Worm (Caenorhabditis elegans): ENCODE results near the gene C11E4.8.

Gene C11E4.8

ce11 chrX:9634925-9635324 is 14.7 kb downstream of the C11E4.8 start, which contains the start of gene F34H10.3:
Gene F34H10.3 (minus strand): TSS chrX:9635025.
- TF ChIP-seq tbx-37 (GFP tag; conservative IDR thresholded peaks at IDR 0.05), result no peak
- no peak for TF ChIP-seq tbx-11 (GFP tag; IDR thresholded peaks at IDR 0.05)
- TF ChIP-seq F13C5.2 (tag; optimal IDR thresholded peaks at IDR 0.05), result no peak
- TF ChIP-seq flt-1 (GFP tag; IDR thresholded peaks at IDR 0.05), result no peak
- no peak for TF ChIP-seq aly-1 (tag; optimal IDR thresholded peaks at IDR 0.05)
- no peak for TF ChIP-seq tra-4 (tag; optimal IDR thresholded peaks at IDR 0.05)
- TF ChIP-seq ceh-36 (tag; optimal IDR thresholded peaks at IDR 0.05), result no peak
- TF ChIP-seq scrt-1 (GFP tag; IDR thresholded peaks at IDR 0.05), result no peak
- TF ChIP-seq hnd-1 (tag; optimal IDR thresholded peaks at IDR 0.05), result no peak
- TF ChIP-seq hmg-4 (GFP tag; optimal IDR thresholded peaks at IDR 0.05), result no peak
- TF ChIP-seq hmbx-1 (tag; optimal IDR thresholded peaks at IDR 0.05), result no peak

ce11 chrX:9635376-9635775 is 15.1 kb downstream of the C11E4.8 start, which contains the start of gene F34H10.5:
Gene F34H10.5 (plus strand): TSS chrX:9635676.
- TF ChIP-seq ceh-36 (tag; optimal IDR thresholded peaks at IDR 0.05) (no peak), hmg-4 (GFP tag; optimal IDR thresholded peaks at IDR 0.05) (no peak), B0310.2 (tag; optimal IDR thresholded peaks at IDR 0.05) (no peak), flt-1 (GFP tag; IDR thresholded peaks at IDR 0.05) (no peak)

- TF ChIP-seq tbx-11 (GFP tag; IDR thresholded peaks at IDR 0.05) (no peak), scrt-1 (GFP tag; IDR thresholded peaks at IDR 0.05) (0 out of 2 replicates have a peak, but pooled peaks have one; percentile 35), hmg-4 (GFP tag; optimal IDR thresholded peaks at IDR 0.05) (peak; percentile 70), B0310.2 (tag; optimal IDR thresholded peaks at IDR 0.05) (no peak), hmbx-1 (tag; optimal IDR thresholded peaks at IDR 0.05) (no peak)
Measured at ce11 chrX:9637137-9637536, 16.9 kb downstream of the C11E4.8 start.

ce11 chrX:9637700-9638099 is 17.5 kb downstream of the C11E4.8 start:
- TF ChIP-seq tra-4 (tag; optimal IDR thresholded peaks at IDR 0.05) (peak; percentile 51), B0310.2 (tag; optimal IDR thresholded peaks at IDR 0.05) (peak; percentile 88), pes-1 (GFP tag; IDR thresholded peaks at IDR 0.05) (peak; percentile 96), F13C5.2 (tag; optimal IDR thresholded peaks at IDR 0.05) (peak; percentile 82), ceh-36 (tag; optimal IDR thresholded peaks at IDR 0.05) (peak; percentile 89), aly-1 (tag; optimal IDR thresholded peaks at IDR 0.05) (peak; percentile 50), hmg-4 (GFP tag; optimal IDR thresholded peaks at IDR 0.05) (peak; percentile 90), hmbx-1 (tag; optimal IDR thresholded peaks at IDR 0.05) (peak; percentile 73), flt-1 (GFP tag; IDR thresholded peaks at IDR 0.05) (peak; percentile 92), hnd-1 (tag; optimal IDR thresholded peaks at IDR 0.05) (peak; percentile 83), sea-1 (GFP tag; conservative IDR thresholded peaks at IDR 0.05) (peak; percentile 96), ceh-13 (GFP tag; optimal IDR thresholded peaks at IDR 0.05) (peak; percentile 83), tbx-37 (GFP tag; conservative IDR thresholded peaks at IDR 0.05) (peak; percentile 92), ama-1 (optimal IDR thresholded peaks at IDR 0.05) (no peak), tbx-11 (GFP tag; IDR thresholded peaks at IDR 0.05) (peak; percentile 90), scrt-1 (GFP tag; IDR thresholded peaks at IDR 0.05) (peak; percentile 91), ets-7 (tag; optimal IDR thresholded peaks at IDR 0.05) (peak; percentile 56)

- TF ChIP-seq pes-1 (GFP tag; IDR thresholded peaks at IDR 0.05), result no peak
- TF ChIP-seq B0310.2 (tag; optimal IDR thresholded peaks at IDR 0.05), result no peak
- TF ChIP-seq tra-4 (tag; optimal IDR thresholded peaks at IDR 0.05), result no peak
- no peak for TF ChIP-seq hnd-1 (tag; optimal IDR thresholded peaks at IDR 0.05)
- no peak for TF ChIP-seq ama-1 (optimal IDR thresholded peaks at IDR 0.05)
- TF ChIP-seq aly-1 (tag; optimal IDR thresholded peaks at IDR 0.05), result no peak
- TF ChIP-seq F13C5.2 (tag; optimal IDR thresholded peaks at IDR 0.05), result no peak
- TF ChIP-seq hmg-4 (GFP tag; optimal IDR thresholded peaks at IDR 0.05), result no peak
- no peak for TF ChIP-seq ceh-36 (tag; optimal IDR thresholded peaks at IDR 0.05)
- no peak for TF ChIP-seq tbx-11 (GFP tag; IDR thresholded peaks at IDR 0.05)
- TF ChIP-seq flt-1 (GFP tag; IDR thresholded peaks at IDR 0.05), result no peak
- TF ChIP-seq sea-1 (GFP tag; conservative IDR thresholded peaks at IDR 0.05), result no peak
- TF ChIP-seq ets-7 (tag; optimal IDR thresholded peaks at IDR 0.05), result no peak
- no peak for TF ChIP-seq ceh-13 (GFP tag; optimal IDR thresholded peaks at IDR 0.05)
- TF ChIP-seq tbx-37 (GFP tag; conservative IDR thresholded peaks at IDR 0.05), result no peak
- TF ChIP-seq scrt-1 (GFP tag; IDR thresholded peaks at IDR 0.05), result no peak
- no peak for TF ChIP-seq hmbx-1 (tag; optimal IDR thresholded peaks at IDR 0.05)
Measured at ce11 chrX:9638825-9639474, 18.7 kb downstream of the C11E4.8 start.

ce11 chrX:9640902-9641301 is 20.7 kb downstream of the C11E4.8 start:
- no peak for TF ChIP-seq ets-7 (tag; optimal IDR thresholded peaks at IDR 0.05)
- no peak for TF ChIP-seq scrt-1 (GFP tag; IDR thresholded peaks at IDR 0.05)
- no peak for TF ChIP-seq flt-1 (GFP tag; IDR thresholded peaks at IDR 0.05)
- TF ChIP-seq aly-1 (tag; optimal IDR thresholded peaks at IDR 0.05), result no peak
- no peak for TF ChIP-seq hnd-1 (tag; optimal IDR thresholded peaks at IDR 0.05)
- TF ChIP-seq ama-1 (optimal IDR thresholded peaks at IDR 0.05), result no peak
- TF ChIP-seq tbx-11 (GFP tag; IDR thresholded peaks at IDR 0.05), result no peak
- TF ChIP-seq tra-4 (tag; optimal IDR thresholded peaks at IDR 0.05), result no peak
- no peak for TF ChIP-seq F13C5.2 (tag; optimal IDR thresholded peaks at IDR 0.05)
- TF ChIP-seq ceh-36 (tag; optimal IDR thresholded peaks at IDR 0.05), result no peak
- TF ChIP-seq pes-1 (GFP tag; IDR thresholded peaks at IDR 0.05), result no peak
- TF ChIP-seq hmbx-1 (tag; optimal IDR thresholded peaks at IDR 0.05), result no peak
- TF ChIP-seq tbx-37 (GFP tag; conservative IDR thresholded peaks at IDR 0.05), result no peak
- no peak for TF ChIP-seq B0310.2 (tag; optimal IDR thresholded peaks at IDR 0.05)
- no peak for TF ChIP-seq hmg-4 (GFP tag; optimal IDR thresholded peaks at IDR 0.05)
- TF ChIP-seq ceh-13 (GFP tag; optimal IDR thresholded peaks at IDR 0.05), result no peak

ce11 chrX:9642775-9643461 is 22.7 kb downstream of the C11E4.8 start:
- TF ChIP-seq ama-1 (optimal IDR thresholded peaks at IDR 0.05) (no peak), B0310.2 (tag; optimal IDR thresholded peaks at IDR 0.05) (no peak), ceh-36 (tag; optimal IDR thresholded peaks at IDR 0.05) (no peak), hnd-1 (tag; optimal IDR thresholded peaks at IDR 0.05) (no peak), tbx-11 (GFP tag; IDR thresholded peaks at IDR 0.05) (no peak), scrt-1 (GFP tag; IDR thresholded peaks at IDR 0.05) (no peak), hmg-4 (GFP tag; optimal IDR thresholded peaks at IDR 0.05) (no peak), ets-7 (tag; optimal IDR thresholded peaks at IDR 0.05) (no peak), ceh-13 (GFP tag; optimal IDR thresholded peaks at IDR 0.05) (no peak)

Measured in whole organism, early embryonic.